Worm (Caenorhabditis elegans) whole organism, late embryonic: ENCODE results near the gene F07C6.4.

Source experiments
- T23F11.4 ChIP-seq: fragments of 200-800 bp; sonication (Bioruptor generic); optimal IDR thresholded peaks from 2 replicates; lab custom pipeline; 2018; ENCODE audit warnings: mild to moderate bottlenecking, missing genetic modification characterization, missing compliant biosample characterization
- ceh-2 ChIP-seq: sonication (generic microtip); optimal IDR thresholded peaks from 2 replicates; lab custom pipeline; 2016; ENCODE audit warnings: missing genotype, missing genetic modification characterization, missing compliant biosample characterization
- che-1 ChIP-seq: sonication (generic microtip); optimal IDR thresholded peaks from 2 replicates; lab custom pipeline; 2016; ENCODE audit warnings: mild to moderate bottlenecking, missing genetic modification characterization, missing compliant biosample characterization
- dmd-4 ChIP-seq: sonication (generic microtip); optimal IDR thresholded peaks from 2 replicates; lab custom pipeline; 2016; ENCODE audit warnings: borderline replicate concordance, missing genetic modification characterization, missing compliant biosample characterization
- elt-2 ChIP-seq: sonication (generic microtip); optimal IDR thresholded peaks from 2 replicates; lab custom pipeline; 2016; ENCODE audit warnings: missing genetic modification reagents, missing genetic modification characterization, missing compliant biosample characterization
- hlh-30 ChIP-seq: sonication (generic microtip); optimal IDR thresholded peaks from 2 replicates; lab custom pipeline; 2017; ENCODE audit warnings: antibody characterized with exemption, missing genetic modification characterization, missing compliant biosample characterization; ENCODE audit not compliant: insufficient read depth
- npax-4 ChIP-seq: sonication (generic microtip); optimal IDR thresholded peaks from 2 replicates; lab custom pipeline; 2016; ENCODE audit warnings: missing genetic modification characterization, missing compliant biosample characterization
- pag-3 ChIP-seq: sonication (generic microtip); optimal IDR thresholded peaks from 2 replicates; lab custom pipeline; 2016; ENCODE audit warnings: missing compliant biosample characterization, missing genetic modification characterization, borderline replicate concordance
- syd-9 ChIP-seq: sonication (generic microtip); optimal IDR thresholded peaks from 2 replicates; lab custom pipeline; 2016; ENCODE audit warnings: mild to moderate bottlenecking, missing genetic modification characterization, moderate library complexity, missing compliant biosample characterization

DNA sequence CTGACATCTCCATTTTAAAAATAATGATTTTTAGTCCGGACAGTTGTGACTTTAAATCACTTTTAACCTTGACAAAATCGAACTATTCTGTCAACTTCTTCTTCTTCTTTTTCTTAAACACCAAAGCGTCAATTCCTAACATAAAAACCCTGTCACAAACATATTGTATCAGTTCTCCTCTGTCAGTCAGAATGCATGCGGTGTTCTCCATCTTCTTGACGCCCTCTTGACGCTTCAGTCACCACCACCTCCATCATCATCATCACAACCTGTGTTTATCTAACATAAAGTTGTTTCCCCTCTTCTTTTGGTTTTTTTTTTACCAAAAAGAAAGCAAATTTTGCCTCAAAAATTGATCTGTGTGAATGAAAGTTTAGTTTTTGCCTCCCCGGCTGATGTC is 29.6 kb downstream of the F07C6.4 start:
- TF ChIP-seq ceh-2 (tag; lab: Kevin White, UChicago) (no peak), syd-9 (tag; lab: Kevin White, UChicago) (no peak), pag-3 (tag; lab: Kevin White, UChicago) (no peak), hlh-30 (tag; lab: Kevin White, UChicago) (no peak), T23F11.4 (no peak), dmd-4 (tag; lab: Kevin White, UChicago) (no peak), elt-2 (tag; lab: Kevin White, UChicago) (no peak), npax-4 (tag; lab: Kevin White, UChicago) (no peak), che-1 (tag; lab: Kevin White, UChicago) (no peak)
